Worm (Caenorhabditis elegans) whole organism, L3 larva: ENCODE measurements around the gene hrg-9.

ENCODE experiments used
- lsy-12 ChIP-seq: sonication (generic microtip); optimal IDR thresholded peaks from 2 replicates; lab custom pipeline; 2016; ENCODE audit warnings: mild to moderate bottlenecking, missing genetic modification characterization, missing compliant biosample characterization
- mdl-1 ChIP-seq: fragments of 150-350 bp; optimal IDR thresholded peaks from 2 replicates; lab custom pipeline; 2014; ENCODE audit warnings: missing biosample characterization, missing genetic modification characterization

DNA sequence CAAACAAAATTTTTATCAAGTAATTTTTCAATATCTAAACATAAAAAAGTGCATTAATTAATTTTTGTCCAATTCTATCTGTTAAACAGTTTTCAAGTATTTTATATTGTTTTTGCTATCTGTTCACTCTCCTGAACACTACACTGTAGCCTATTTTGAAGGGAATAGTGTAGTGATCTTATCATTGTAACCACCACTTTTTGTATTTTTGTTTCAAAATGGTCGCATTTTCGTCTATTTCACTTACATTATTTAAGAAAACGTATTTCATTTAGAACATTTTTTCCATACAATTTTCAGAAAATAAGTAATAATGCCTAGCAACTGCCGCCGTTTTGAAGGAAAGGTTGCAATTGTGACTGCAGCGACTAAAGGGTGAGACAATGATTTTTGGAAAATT lies 40.8 kb downstream of the hrg-9 start, which contains the start of gene dhrs-4:
- TF ChIP-seq lsy-12 (tag; lab: Kevin White, UChicago) (no peak), mdl-1 (tag; lab: Kevin White, UChicago) (no peak)
